Worm (Caenorhabditis elegans): ENCODE data around the gene egli-1.
A peak's percentile ranks its signal among the peaks of the same experiment; 100 is the strongest.

- TF ChIP-seq egl-27 (tag; optimal IDR thresholded peaks at IDR 0.05) (no peak), snpc-4 (tag; optimal IDR thresholded peaks at IDR 0.05) (no peak), nhr-11 (tag; optimal IDR thresholded peaks at IDR 0.05) (no peak), pqm-1 (tag; optimal IDR thresholded peaks at IDR 0.05) (no peak), unc-62 (GFP tag; optimal IDR thresholded peaks at IDR 0.05) (peak; percentile 36), nhr-237 (tag; optimal IDR thresholded peaks at IDR 0.05) (no peak), ztf-4 (tag; optimal IDR thresholded peaks at IDR 0.05) (no peak), aly-2 (tag; optimal IDR thresholded peaks at IDR 0.05) (no peak), lin-39 (tag; optimal IDR thresholded peaks at IDR 0.05) (peak; percentile 29), fkh-10 (GFP tag; optimal IDR thresholded peaks at IDR 0.05) (no peak), elt-2 (tag; optimal IDR thresholded peaks at IDR 0.05) (no peak), ztf-11 (tag; optimal IDR thresholded peaks at IDR 0.05) (no peak)
Measured at ce11 chrII:9324824-9325351, 1.1 kb downstream of the egli-1 start, which contains the start of gene eat-3.
